Worm (Caenorhabditis elegans) whole organism, L4 larva: ENCODE data around the gene gba-2.

Experiments used
- T26A8.4 ChIP-seq: fragments of 200-800 bp; sonication (Bioruptor generic); IDR thresholded peaks from 2 replicates; pipeline ENCODE4 v1.3.6; 2022; ENCODE audit warnings: missing genetic modification characterization, missing compliant biosample characterization
- ces-1 ChIP-seq: fragments of 150-350 bp; sonication (generic microtip); optimal IDR thresholded peaks from 4 replicates; lab custom pipeline; 2014; ENCODE audit warnings: missing biosample characterization, missing genetic modification reagents, missing genetic modification characterization
- fos-1 ChIP-seq: fragments of 150-350 bp; optimal IDR thresholded peaks from 2 replicates; lab custom pipeline; 2014; ENCODE audit warnings: missing biosample characterization, missing genetic modification characterization
- lin-13 ChIP-seq: fragments of 150-350 bp; optimal IDR thresholded peaks from 2 replicates; lab custom pipeline; 2014; ENCODE audit warnings: missing biosample characterization, missing genetic modification reagents, missing genetic modification characterization
- mxl-2 ChIP-seq: fragments of 200-800 bp; sonication (Bioruptor generic); conservative IDR thresholded peaks from 2 replicates; pipeline ENCODE4 v1.3.6; 2022; ENCODE audit warnings: missing genetic modification reagents, missing genetic modification characterization, missing compliant biosample characterization
- nhr-11 ChIP-seq: fragments of 150-350 bp; optimal IDR thresholded peaks from 2 replicates; lab custom pipeline; 2014; ENCODE audit warnings: missing biosample characterization, missing genetic modification characterization
- nhr-28 ChIP-seq: fragments of 150-350 bp; optimal IDR thresholded peaks from 2 replicates; lab custom pipeline; 2014; ENCODE audit warnings: missing biosample characterization, missing genetic modification characterization
- nhr-6 ChIP-seq: fragments of 150-350 bp; optimal IDR thresholded peaks from 2 replicates; lab custom pipeline; 2014; ENCODE audit warnings: missing biosample characterization, missing genetic modification characterization
- snpc-4 ChIP-seq: fragments of 150-350 bp; optimal IDR thresholded peaks from 2 replicates; lab custom pipeline; 2014; ENCODE audit warnings: missing biosample characterization, missing genetic modification characterization

DNA sequence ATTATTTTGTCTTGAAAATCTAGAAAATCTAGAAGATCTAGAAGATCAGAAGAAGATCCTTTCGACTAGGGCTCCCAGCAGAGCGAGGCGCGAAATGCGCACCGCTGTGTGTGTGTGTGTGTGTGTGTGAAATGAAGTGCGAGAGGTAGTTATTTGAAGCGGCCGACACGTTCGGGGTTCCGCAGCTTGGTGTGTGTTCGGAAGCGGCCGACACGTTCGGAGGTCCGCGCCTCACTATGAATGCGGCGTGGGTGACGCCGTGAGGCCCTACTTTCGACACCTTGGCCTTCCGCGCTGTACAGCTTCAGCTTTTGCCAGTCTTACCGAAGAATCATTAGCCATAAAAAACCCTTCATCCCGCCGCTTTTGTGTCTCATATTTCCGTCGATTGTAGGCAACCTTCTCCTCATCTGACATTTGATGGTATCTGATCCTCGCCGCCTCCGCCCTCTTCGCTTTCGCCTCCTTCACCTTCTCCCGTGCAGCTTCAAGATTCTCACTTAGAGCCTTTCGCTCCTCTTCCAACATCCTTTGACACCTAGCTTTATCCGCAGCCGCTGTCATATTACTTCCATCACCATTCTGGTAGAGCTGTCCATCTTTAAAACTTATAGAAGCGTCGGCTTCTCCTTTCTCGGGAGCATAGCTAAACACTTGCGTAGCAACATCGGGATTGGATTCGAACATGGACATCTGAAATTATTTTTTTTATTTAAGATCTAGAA lies 30.9 kb upstream of the gba-2 start:
- TF ChIP-seq T26A8.4 (GFP tag; lab: Robert Waterston, UW) (no peak), ces-1 (no peak), lin-13 (GFP tag; lab: Kevin White, UChicago) (no peak), fos-1 (tag; lab: Kevin White, UChicago) (no peak), mxl-2 (GFP tag; lab: Robert Waterston, UW) (no peak), nhr-28 (no peak), nhr-6 (tag; lab: Kevin White, UChicago) (no peak), snpc-4 (tag; lab: Kevin White, UChicago) (no peak), nhr-11 (tag; lab: Kevin White, UChicago) (no peak)
